Worm (Caenorhabditis elegans): ENCODE measurements around the gene mdt-11.

- no peak for TF ChIP-seq him-1 (tag; optimal IDR thresholded peaks at IDR 0.05)
- no peak for TF ChIP-seq W03F9.2 (tag; optimal IDR thresholded peaks at IDR 0.05)
- no peak for TF ChIP-seq dao-5 (tag; optimal IDR thresholded peaks at IDR 0.05)
Observed at ce11 chrIII:5027219-5027618, 6.2 kb downstream of the mdt-11 start.

All from whole organism, L4/young adult.